Fruit fly (Drosophila melanogaster): Measurements from ENCODE around the gene milt.

DNA sequence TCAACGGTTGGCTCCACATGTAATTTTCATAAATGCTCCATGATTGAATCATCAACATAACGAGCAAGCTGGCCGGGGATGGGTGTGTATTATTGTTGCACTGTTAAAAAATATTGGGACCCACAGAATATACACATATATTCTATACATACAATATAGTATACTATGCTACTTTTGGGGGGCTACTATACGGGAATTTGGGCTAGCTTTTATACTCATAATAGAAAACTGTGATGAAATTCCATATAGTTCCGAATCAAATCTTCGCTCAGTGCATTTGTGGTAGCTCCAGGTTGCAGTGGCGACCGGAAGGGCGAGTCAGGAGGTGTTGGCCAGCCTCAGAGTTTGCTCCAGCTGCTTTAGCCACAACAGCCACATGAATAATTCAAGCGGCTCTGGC lies 34.2 kb downstream of the milt start:
- TF ChIP-seq br (optimal IDR thresholded peaks at IDR 0.05) (no peak), NC2β (GFP tag; optimal IDR thresholded peaks at IDR 0.05) (no peak), NC2α (GFP tag; optimal IDR thresholded peaks at IDR 0.05) (no peak), CG13424 (tag; optimal IDR thresholded peaks at IDR 0.05) (no peak), Ravus (GFP tag; IDR thresholded peaks at IDR 0.05) (no peak), CG17385 (GFP tag; optimal IDR thresholded peaks at IDR 0.05) (no peak), stc (GFP tag; IDR thresholded peaks at IDR 0.05) (no peak), Ptx1 (GFP tag; IDR thresholded peaks at IDR 0.05) (no peak), D (optimal IDR thresholded peaks at IDR 0.05) (no peak), D (GFP tag; optimal IDR thresholded peaks at IDR 0.05) (no peak), Hsf (GFP tag; optimal IDR thresholded peaks at IDR 0.05) (no peak)
